Worm (Caenorhabditis elegans) whole organism, L3 larva: ENCODE results near the gene sra-3.

ENCODE experiments used
- lin-39 ChIP-seq: fragments of 150-350 bp; optimal IDR thresholded peaks from 2 replicates; lab custom pipeline; 2018; ENCODE audit warnings: missing biosample characterization, missing genetic modification reagents, missing genetic modification characterization
- nhr-237 ChIP-seq: fragments of 150-350 bp; optimal IDR thresholded peaks from 2 replicates; lab custom pipeline; 2014; ENCODE audit warnings: missing biosample characterization, missing genetic modification characterization
- nhr-76 ChIP-seq: fragments of 150-350 bp; sonication (generic microtip); optimal IDR thresholded peaks from 5 replicates; lab custom pipeline; 2014; ENCODE audit warnings: missing biosample characterization, missing genetic modification characterization

- no peak for TF ChIP-seq nhr-76 (tag; lab: Kevin White, UChicago)
- TF ChIP-seq nhr-237 (tag; lab: Kevin White, UChicago) = no peak
- no peak for TF ChIP-seq lin-39 (tag; lab: Kevin White, UChicago)
These were observed 20.3 kb upstream of the sra-3 start for ce11 chrII:9560895-9561294.
